Worm (Caenorhabditis elegans) whole organism, L1 larva: ENCODE data around the gene nish-1.

Source experiments
- ceh-63 ChIP-seq: fragments of 200-800 bp; sonication (Bioruptor generic); optimal IDR thresholded peaks from 2 replicates; lab custom pipeline; 2018; ENCODE audit warnings: mild to moderate bottlenecking, missing genetic modification characterization, missing compliant biosample characterization
- ceh-82 ChIP-seq, 3 experiments: fragments of 150-350 bp in 1 of 3; sonication (generic microtip) in 2 of 3; optimal IDR thresholded peaks; 2 replicates each; lab custom pipeline; 2014 to 2017; ENCODE audit warnings: missing biosample characterization in 3 of 3, missing genetic modification characterization in 3 of 3
- ces-1 ChIP-seq: fragments of 150-350 bp; optimal IDR thresholded peaks from 2 replicates; lab custom pipeline; 2014; ENCODE audit warnings: missing biosample characterization, missing genetic modification reagents, missing genetic modification characterization
- efl-1 ChIP-seq, 4 experiments: fragments of 150-350 bp; optimal IDR thresholded peaks in 3 of 4; peaks in 1 of 4; 1 replicate in 1 of 4; 2 replicates in 3 of 4; lab custom pipeline; 2014; ENCODE audit warnings: missing biosample characterization in 2 of 4, missing genetic modification characterization in 2 of 4, missing genetic modification reagents in 2 of 4
- fkh-8 ChIP-seq: sonication (generic microtip); optimal IDR thresholded peaks from 2 replicates; lab custom pipeline; 2016; ENCODE audit warnings: mild to moderate bottlenecking, missing genetic modification characterization, missing compliant biosample characterization
- grh-1 ChIP-seq: fragments of 200-800 bp; sonication (Bioruptor generic); IDR thresholded peaks from 2 replicates; pipeline ENCODE4 v1.3.6; 2022; ENCODE audit warnings: missing genetic modification reagents, missing genetic modification characterization, missing compliant biosample characterization
- irx-1 ChIP-seq: sonication (generic microtip); optimal IDR thresholded peaks from 2 replicates; lab custom pipeline; 2016; ENCODE audit warnings: missing genetic modification characterization, missing compliant biosample characterization
- jun-1 ChIP-seq: fragments of 150-350 bp; optimal IDR thresholded peaks from 2 replicates; lab custom pipeline; 2014; ENCODE audit warnings: missing biosample characterization, missing genetic modification reagents, missing genetic modification characterization
- lin-13 ChIP-seq: fragments of 150-350 bp; optimal IDR thresholded peaks from 2 replicates; lab custom pipeline; 2014; ENCODE audit warnings: missing biosample characterization, missing genetic modification reagents, missing genetic modification characterization
- lin-15B ChIP-seq: fragments of 150-350 bp; sonication (generic microtip); optimal IDR thresholded peaks from 3 replicates; lab custom pipeline; 2014; ENCODE audit warnings: missing biosample characterization, missing genetic modification characterization
- lin-39 ChIP-seq: fragments of 150-350 bp; optimal IDR thresholded peaks from 2 replicates; lab custom pipeline; 2014; ENCODE audit warnings: missing biosample characterization, missing genetic modification reagents, missing genetic modification characterization
- mdl-1 ChIP-seq, 2 experiments: fragments of 150-350 bp; optimal IDR thresholded peaks; 2 replicates each; lab custom pipeline; 2014 to 2017; ENCODE audit warnings: missing biosample characterization in 2 of 2, missing genetic modification characterization in 2 of 2, inconsistent platforms in 1 of 2
- mep-1 ChIP-seq: fragments of 150-350 bp; optimal IDR thresholded peaks from 2 replicates; lab custom pipeline; 2014; ENCODE audit warnings: missing biosample characterization, missing genetic modification characterization
- nhr-20 ChIP-seq: sonication (generic microtip); optimal IDR thresholded peaks from 2 replicates; lab custom pipeline; 2016; ENCODE audit warnings: mild to moderate bottlenecking, missing genetic modification characterization, missing compliant biosample characterization
- nhr-237 ChIP-seq: fragments of 150-350 bp; optimal IDR thresholded peaks from 2 replicates; lab custom pipeline; 2014; ENCODE audit warnings: missing biosample characterization, missing genetic modification characterization
- nhr-28 ChIP-seq: fragments of 150-350 bp; optimal IDR thresholded peaks from 2 replicates; lab custom pipeline; 2014; ENCODE audit warnings: missing biosample characterization, missing genetic modification characterization
- nhr-71 ChIP-seq: sonication (generic microtip); optimal IDR thresholded peaks from 2 replicates; lab custom pipeline; 2016; ENCODE audit warnings: mild to moderate bottlenecking, missing genetic modification characterization, moderate library complexity, missing compliant biosample characterization
- nhr-76 ChIP-seq: sonication (generic microtip); optimal IDR thresholded peaks from 2 replicates; lab custom pipeline; 2017; ENCODE audit warnings: missing biosample characterization, missing genetic modification characterization
- nhr-77 ChIP-seq: fragments of 150-350 bp; optimal IDR thresholded peaks from 2 replicates; lab custom pipeline; 2014; ENCODE audit warnings: missing biosample characterization, missing genetic modification characterization
- pax-3 ChIP-seq: fragments of 200-800 bp; sonication (Bioruptor generic); optimal IDR thresholded peaks from 2 replicates; lab custom pipeline; 2018; ENCODE audit warnings: mild to moderate bottlenecking, missing genetic modification characterization, moderate library complexity, missing compliant biosample characterization
- snpc-4 ChIP-seq: fragments of 150-350 bp; optimal IDR thresholded peaks from 2 replicates; lab custom pipeline; 2014; ENCODE audit warnings: missing biosample characterization, missing genetic modification characterization
- snu-23 ChIP-seq: sonication (generic microtip); optimal IDR thresholded peaks from 2 replicates; lab custom pipeline; 2016; ENCODE audit warnings: missing genetic modification characterization, missing compliant biosample characterization
- tbx-2 ChIP-seq: sonication (generic microtip); optimal IDR thresholded peaks from 2 replicates; lab custom pipeline; 2016; ENCODE audit warnings: missing genetic modification characterization, missing compliant biosample characterization
- unc-62 ChIP-seq: fragments of 150-350 bp; optimal IDR thresholded peaks from 2 replicates; lab custom pipeline; 2014; ENCODE audit warnings: missing biosample characterization, missing genetic modification reagents, missing genetic modification characterization
- vab-15 ChIP-seq: sonication (generic microtip); optimal IDR thresholded peaks from 2 replicates; lab custom pipeline; 2017; ENCODE audit warnings: missing genotype, mild to moderate bottlenecking, missing genetic modification characterization, missing compliant biosample characterization
- zag-1 ChIP-seq: fragments of 150-350 bp; optimal IDR thresholded peaks from 2 replicates; lab custom pipeline; 2014; ENCODE audit warnings: missing biosample characterization, missing genetic modification characterization
- ztf-11 ChIP-seq, 2 experiments: sonication (generic microtip); optimal IDR thresholded peaks; 2 replicates each; lab custom pipeline; 2016 to 2017; ENCODE audit warnings: missing genetic modification characterization in 2 of 2, missing biosample characterization in 1 of 2, missing compliant biosample characterization in 1 of 2

The nish-1 gene

DNA sequence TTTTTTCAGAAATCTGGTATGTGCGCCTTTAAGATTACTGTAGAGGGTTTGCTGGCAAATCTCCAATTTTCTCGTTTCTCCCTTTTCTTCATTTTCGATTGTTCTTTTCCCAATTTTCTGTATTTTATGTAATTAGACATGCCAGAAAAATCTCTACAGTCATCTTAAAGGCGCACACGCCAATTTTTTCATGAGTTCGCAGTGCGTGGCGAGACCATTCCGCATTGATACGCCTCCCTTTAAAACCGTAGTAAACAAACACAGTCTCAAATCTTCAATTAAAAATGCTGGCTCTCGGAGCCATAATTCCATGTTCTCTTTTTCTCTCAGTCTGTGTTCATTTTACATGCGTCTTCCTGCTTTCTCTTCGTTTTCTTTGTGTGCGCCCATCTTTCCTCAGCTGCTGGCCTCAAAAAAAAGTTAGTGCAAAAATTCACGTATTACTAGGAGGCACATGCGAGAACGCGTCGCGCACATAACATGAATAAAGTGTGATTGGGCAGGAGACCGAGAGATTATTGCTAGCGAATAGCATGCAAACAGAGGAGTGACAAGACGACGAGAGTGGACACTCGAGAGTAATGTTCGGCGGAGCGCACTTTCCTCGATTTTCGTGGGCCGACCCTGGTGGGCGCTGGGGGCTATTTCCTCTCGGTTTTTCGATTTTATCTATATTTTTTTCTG lies 54.9 kb downstream of the nish-1 start (continued):
- TF ChIP-seq pax-3 (tag; lab: Kevin White, UChicago) (peak; percentile 9), mdl-1 (tag; optimal IDR thresholded peaks at IDR 0.05; lab: Kevin White, UChicago) (peak in 1 of 2 experiments; percentile 93), irx-1 (peak; percentile 72), lin-15B (tag; lab: Kevin White, UChicago) (peak; percentile 67), grh-1 (GFP tag; lab: Robert Waterston, UW) (peak; percentile 40; the same call in 1 of the 2 replicates), unc-62 (GFP tag; lab: Kevin White, UChicago) (no peak), fkh-8 (tag; lab: Kevin White, UChicago) (peak; percentile 84), nhr-28 (tag; lab: Kevin White, UChicago) (no peak), nhr-71 (tag; lab: Kevin White, UChicago) (peak; percentile 91), ceh-82 (tag; optimal IDR thresholded peaks at IDR 0.05; lab: Kevin White, UChicago) (peak; percentile 48 to 81 (median 50)), ceh-63 (GFP tag; lab: Kevin White, UChicago) (no peak), lin-39 (peak; percentile 10), snu-23 (GFP tag; lab: Kevin White, UChicago) (peak; percentile 91), mep-1 (peak; percentile 81), snpc-4 (peak; percentile 58), nhr-77 (peak; percentile 75), zag-1 (no peak), tbx-2 (peak; percentile 87), nhr-237 (peak; percentile 49), nhr-20 (tag; lab: Kevin White, UChicago) (peak; percentile 92), ces-1 (GFP tag; lab: Kevin White, UChicago) (no peak), lin-13 (GFP tag; lab: Kevin White, UChicago) (peak; percentile 74), efl-1 (optimal IDR thresholded peaks at IDR 0.05; lab: Kevin White, UChicago) (peak; percentile 78 to 88), efl-1 (GFP tag; optimal IDR thresholded peaks at IDR 0.05 in 1 of 2; lab: Kevin White, UChicago) (peak; percentile 60 to 93), ztf-11 (tag; optimal IDR thresholded peaks at IDR 0.05; lab: Kevin White, UChicago) (no peak), jun-1 (tag; lab: Kevin White, UChicago) (peak; percentile 45), vab-15 (tag; lab: Kevin White, UChicago) (no peak)

DNA sequence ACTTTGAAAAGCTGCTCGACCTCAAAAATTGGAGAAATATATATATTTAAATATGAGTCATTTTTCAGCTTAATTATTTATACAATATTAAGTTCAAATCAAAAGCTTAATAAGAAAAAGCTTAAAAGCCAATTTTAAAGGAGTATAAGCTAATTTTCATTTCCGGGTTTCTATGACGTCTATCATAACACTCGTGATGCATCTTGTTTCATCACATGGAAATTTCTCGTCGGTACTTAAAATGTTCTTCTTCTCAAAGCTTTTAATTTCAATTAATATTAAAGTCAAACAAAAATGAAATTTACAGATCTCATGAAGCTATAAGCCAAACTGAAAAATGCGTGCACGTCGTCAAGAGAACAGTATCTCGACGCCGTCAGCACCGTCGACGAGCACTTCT lies 55.6 kb downstream of the nish-1 start, which contains the start of gene rbr-2:
Gene rbr-2 (plus strand): TSS at position 301 of the 400 bp plus-strand sequence.
- TF ChIP-seq nhr-76, result no peak
